Worm (Caenorhabditis elegans) whole organism, early embryonic: Measurements from ENCODE around the gene lron-10.

ENCODE experiments used
- F13C5.2 ChIP-seq: sonication (generic microtip); optimal IDR thresholded peaks from 2 replicates; lab custom pipeline; 2017; ENCODE audit warnings: mild to moderate bottlenecking, missing genetic modification characterization, inconsistent platforms, missing compliant biosample characterization
- aly-1 ChIP-seq: sonication (generic microtip); optimal IDR thresholded peaks from 2 replicates; lab custom pipeline; 2016; ENCODE audit warnings: missing genetic modification characterization, missing compliant biosample characterization
- ama-1 ChIP-seq: fragments of 150-350 bp; optimal IDR thresholded peaks from 2 replicates; lab custom pipeline; 2014
- ets-7 ChIP-seq: sonication (generic microtip); optimal IDR thresholded peaks from 2 replicates; lab custom pipeline; 2016; ENCODE audit warnings: missing genotype, missing genetic modification characterization, missing compliant biosample characterization
- flt-1 ChIP-seq: fragments of 200-800 bp; sonication (Bioruptor generic); IDR thresholded peaks from 2 replicates; pipeline ENCODE4 v1.3.6; 2022; ENCODE audit warnings: missing genetic modification characterization, missing compliant biosample characterization
- hmbx-1 ChIP-seq: sonication (generic microtip); optimal IDR thresholded peaks from 2 replicates; lab custom pipeline; 2016; ENCODE audit warnings: mild to moderate bottlenecking, missing genetic modification characterization, missing compliant biosample characterization
- hmg-4 ChIP-seq: fragments of 200-800 bp; sonication (Bioruptor generic); optimal IDR thresholded peaks from 2 replicates; lab custom pipeline; 2018; ENCODE audit warnings: mild to moderate bottlenecking, missing genetic modification characterization, missing compliant biosample characterization
- pes-1 ChIP-seq: fragments of 200-800 bp; sonication (Bioruptor generic); IDR thresholded peaks from 2 replicates; pipeline ENCODE4 v1.3.6; 2022; ENCODE audit warnings: missing genetic modification reagents, missing genetic modification characterization, missing compliant biosample characterization
- sea-1 ChIP-seq: fragments of 200-800 bp; sonication (Bioruptor generic); conservative IDR thresholded peaks from 2 replicates; pipeline ENCODE4 v1.3.6; 2022; ENCODE audit warnings: missing genetic modification characterization, missing compliant biosample characterization
- tbx-11 ChIP-seq: fragments of 200-800 bp; sonication (Bioruptor generic); IDR thresholded peaks from 2 replicates; pipeline ENCODE4 v1.3.6; 2022; ENCODE audit warnings: missing genetic modification characterization, missing compliant biosample characterization
- tra-4 ChIP-seq: sonication (generic microtip); optimal IDR thresholded peaks from 2 replicates; lab custom pipeline; 2017; ENCODE audit warnings: missing genetic modification characterization, missing compliant biosample characterization

DNA sequence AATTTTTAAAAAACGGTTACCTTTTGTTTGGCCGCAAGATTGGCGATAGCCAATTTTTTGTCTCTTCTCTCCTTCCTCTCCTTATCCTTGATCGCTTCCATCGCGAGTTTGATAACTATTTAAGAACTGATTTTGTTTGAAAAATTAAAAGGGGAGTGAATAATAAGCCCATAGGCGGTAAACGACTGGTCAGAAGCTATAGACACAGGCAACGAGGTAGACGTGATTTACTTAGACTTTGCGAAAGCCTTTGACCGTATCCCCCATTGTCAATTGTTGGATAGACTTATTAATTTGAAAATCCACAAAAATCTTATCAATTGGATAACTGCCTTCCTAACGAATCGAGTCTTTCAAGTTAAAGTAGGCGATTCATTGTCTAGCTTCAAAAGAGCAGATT, 34.9 kb downstream of the lron-10 start, which contains the start of gene Y45F3A.5:
- no peak for TF ChIP-seq F13C5.2 (tag; lab: Kevin White, UChicago)
- no peak for TF ChIP-seq ama-1 (lab: Kevin White, UChicago)
- TF ChIP-seq flt-1 (GFP tag; lab: Robert Waterston, UW) = no peak
- TF ChIP-seq aly-1 (tag; lab: Kevin White, UChicago) = no peak
- TF ChIP-seq hmbx-1 (tag; lab: Kevin White, UChicago) = no peak
- TF ChIP-seq ets-7 (tag; lab: Kevin White, UChicago) = no peak
- TF ChIP-seq tra-4 (tag; lab: Kevin White, UChicago) = no peak
- no peak for TF ChIP-seq hmg-4 (GFP tag; lab: Kevin White, UChicago)
- TF ChIP-seq sea-1 (GFP tag; lab: Robert Waterston, UW) = no peak
- TF ChIP-seq tbx-11 (GFP tag; lab: Robert Waterston, UW) = no peak
- TF ChIP-seq pes-1 = no peak
